Worm (Caenorhabditis elegans) whole organism, L3 larva: Measurements from ENCODE around the gene hpo-6.

Experiments
- ceh-16 ChIP-seq: sonication (generic microtip); optimal IDR thresholded peaks from 2 replicates; lab custom pipeline; 2017; ENCODE audit warnings: missing biosample characterization, missing genetic modification characterization
- fos-1 ChIP-seq: fragments of 150-350 bp; optimal IDR thresholded peaks from 2 replicates; lab custom pipeline; 2014; ENCODE audit warnings: missing biosample characterization, missing genetic modification characterization
- jun-1 ChIP-seq: fragments of 150-350 bp; optimal IDR thresholded peaks from 2 replicates; lab custom pipeline; 2014; ENCODE audit warnings: missing biosample characterization, missing genetic modification reagents, missing genetic modification characterization
- nfya-1 ChIP-seq: sonication (generic microtip); optimal IDR thresholded peaks from 2 replicates; lab custom pipeline; 2017; ENCODE audit warnings: missing genetic modification characterization, mild to moderate bottlenecking, missing compliant biosample characterization, antibody characterized with exemption, moderate library complexity; ENCODE audit not compliant: insufficient read depth
- nhr-12 ChIP-seq: fragments of 150-350 bp; optimal IDR thresholded peaks from 2 replicates; lab custom pipeline; 2014; ENCODE audit warnings: missing biosample characterization, missing genetic modification characterization
- nhr-77 ChIP-seq: fragments of 150-350 bp; optimal IDR thresholded peaks from 2 replicates; lab custom pipeline; 2014; ENCODE audit warnings: missing biosample characterization, missing genetic modification characterization
- skn-1 ChIP-seq: fragments of 150-350 bp; optimal IDR thresholded peaks from 2 replicates; lab custom pipeline; 2014; ENCODE audit warnings: missing biosample characterization, missing genetic modification characterization

DNA sequence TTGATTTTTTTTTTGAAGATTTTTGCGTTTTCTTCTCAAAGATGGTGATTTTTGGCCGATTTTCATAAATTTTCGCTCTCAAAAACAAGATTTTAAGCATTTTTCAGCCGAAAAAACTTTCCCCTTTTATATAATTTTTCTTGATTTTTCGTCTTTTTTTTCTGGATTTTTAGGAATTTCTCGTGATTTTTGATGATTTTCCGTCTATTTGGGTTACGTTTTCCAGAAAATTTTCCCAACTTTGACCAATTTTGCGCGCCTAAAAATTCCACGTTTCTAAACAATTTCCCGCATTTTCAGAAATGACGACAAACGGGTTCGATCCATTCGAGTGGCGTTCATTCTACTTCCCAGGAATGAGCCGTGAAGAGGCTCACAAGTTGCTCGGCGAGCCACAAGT is 35.0 kb downstream of the hpo-6 start, which contains the start of gene ced-2:
- TF ChIP-seq nhr-77 (no peak), jun-1 (tag; lab: Kevin White, UChicago) (no peak), fos-1 (tag; lab: Kevin White, UChicago) (no peak), nhr-12 (no peak), skn-1 (tag; lab: Kevin White, UChicago) (no peak), nfya-1 (tag; lab: Kevin White, UChicago) (no peak), ceh-16 (tag; lab: Kevin White, UChicago) (no peak)
